Fruit fly (Drosophila melanogaster): Measurements from ENCODE around the gene vers.

vers gene

dm6 chr3L:12115966-12116735 lies at the start of gene vers:
Gene vers (plus strand): TSS chr3L:12116101.
- no peak for TF ChIP-seq noc (tag; optimal IDR thresholded peaks at IDR 0.05)

DNA sequence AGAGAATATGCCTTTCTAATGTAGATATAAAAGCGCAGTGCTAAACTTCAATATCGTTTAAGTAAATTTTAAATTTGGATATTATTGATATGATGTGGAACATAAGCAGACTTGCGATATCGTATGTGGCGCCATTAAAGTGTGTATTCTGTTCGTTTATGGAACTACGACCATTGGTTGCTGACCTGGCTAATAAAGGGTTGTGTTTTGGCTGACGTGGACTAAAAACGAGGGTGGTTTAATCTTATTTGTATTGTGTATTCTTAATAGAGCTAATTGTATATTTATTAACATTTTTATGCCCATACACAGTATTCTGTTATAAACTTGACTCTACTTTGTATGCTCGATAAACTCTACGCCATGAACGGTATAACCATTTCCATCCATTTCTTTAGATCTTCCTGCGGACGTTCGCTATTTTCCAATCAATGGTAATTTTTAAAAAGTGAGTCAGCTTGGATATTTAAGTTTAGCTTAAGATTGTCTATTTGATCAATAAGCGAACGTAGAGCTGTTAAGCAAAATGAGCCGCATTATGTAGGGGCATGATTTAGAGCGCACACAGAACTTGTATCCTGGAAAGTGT lies 49.1 kb upstream of the vers start:
- no peak for TF ChIP-seq noc (tag; optimal IDR thresholded peaks at IDR 0.05)

dm6 chr3L:12072388-12072787 lies 43.5 kb upstream of the vers start:
- TF ChIP-seq noc (tag; optimal IDR thresholded peaks at IDR 0.05) = no peak

DNA sequence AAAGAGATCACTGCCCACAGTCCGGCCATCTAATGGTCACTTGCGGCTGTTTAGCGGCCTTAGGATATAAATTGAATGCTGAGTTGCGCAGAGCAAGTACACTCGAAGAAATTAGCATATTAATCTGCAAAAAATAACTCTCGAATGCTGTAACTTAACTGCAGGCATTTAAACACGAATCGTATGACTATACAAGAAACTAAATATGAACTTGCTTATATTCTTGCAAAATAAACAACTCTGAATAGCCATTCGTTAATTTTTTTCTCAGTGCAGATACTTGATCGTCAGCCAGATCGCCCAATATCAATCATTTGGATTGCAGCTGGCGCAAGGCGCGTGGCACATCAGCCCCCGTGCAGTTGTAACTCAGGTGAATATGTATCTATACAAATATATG lies 42.8 kb upstream of the vers start:
- TF ChIP-seq noc (tag; optimal IDR thresholded peaks at IDR 0.05) = no peak

dm6 chr3L:12073861-12074633 lies 41.9 kb upstream of the vers start:
- TF ChIP-seq noc (tag; optimal IDR thresholded peaks at IDR 0.05) = no peak

dm6 chr3L:12074952-12075351 lies 40.9 kb upstream of the vers start:
- TF ChIP-seq noc (tag; optimal IDR thresholded peaks at IDR 0.05) = no peak

DNA sequence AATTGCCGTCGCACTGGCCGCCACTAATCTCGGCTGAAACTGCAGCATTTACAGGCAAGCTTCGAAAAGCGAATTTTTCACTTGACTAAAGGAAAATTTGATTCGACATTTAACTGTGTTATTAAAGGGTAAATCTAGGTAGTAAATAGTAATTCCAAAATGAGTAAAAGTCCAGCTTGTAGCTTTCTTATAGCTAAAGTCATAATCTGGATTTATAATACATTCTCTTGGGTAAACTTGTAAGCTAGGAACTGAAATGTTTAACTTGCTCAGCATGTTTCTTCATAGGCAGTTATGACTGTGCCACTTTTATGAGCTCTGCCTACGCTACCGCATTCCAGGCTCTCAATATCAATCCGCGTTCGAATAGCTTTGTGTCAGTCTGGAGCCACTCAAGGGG lies 39.6 kb upstream of the vers start:
- TF ChIP-seq noc (tag; optimal IDR thresholded peaks at IDR 0.05) = no peak

DNA sequence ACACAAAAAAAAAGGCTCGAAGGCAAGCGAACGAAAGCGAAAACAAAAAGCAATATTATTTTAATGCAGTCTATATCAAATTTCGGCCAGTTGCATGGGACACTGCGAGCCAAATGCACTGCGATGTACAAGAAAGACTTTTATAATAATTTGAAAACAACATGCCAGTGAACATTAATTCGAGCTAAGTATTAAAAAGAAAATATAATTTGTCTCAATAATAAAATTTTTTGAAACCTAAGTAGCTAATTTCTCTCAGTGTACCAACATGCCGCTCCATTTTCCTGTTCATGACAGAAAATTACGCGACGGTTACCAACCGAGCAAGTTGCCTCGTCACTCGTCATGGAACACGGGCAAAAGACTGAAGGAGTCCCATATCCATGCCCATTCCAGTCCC lies 38.6 kb upstream of the vers start:
- TF ChIP-seq noc (tag; optimal IDR thresholded peaks at IDR 0.05) = no peak

dm6 chr3L:12077953-12078352 lies 37.9 kb upstream of the vers start:
- no peak for TF ChIP-seq noc (tag; optimal IDR thresholded peaks at IDR 0.05)

dm6 chr3L:12078551-12079318 lies 37.2 kb upstream of the vers start:
- TF ChIP-seq noc (tag; optimal IDR thresholded peaks at IDR 0.05) = peak; percentile 11

DNA sequence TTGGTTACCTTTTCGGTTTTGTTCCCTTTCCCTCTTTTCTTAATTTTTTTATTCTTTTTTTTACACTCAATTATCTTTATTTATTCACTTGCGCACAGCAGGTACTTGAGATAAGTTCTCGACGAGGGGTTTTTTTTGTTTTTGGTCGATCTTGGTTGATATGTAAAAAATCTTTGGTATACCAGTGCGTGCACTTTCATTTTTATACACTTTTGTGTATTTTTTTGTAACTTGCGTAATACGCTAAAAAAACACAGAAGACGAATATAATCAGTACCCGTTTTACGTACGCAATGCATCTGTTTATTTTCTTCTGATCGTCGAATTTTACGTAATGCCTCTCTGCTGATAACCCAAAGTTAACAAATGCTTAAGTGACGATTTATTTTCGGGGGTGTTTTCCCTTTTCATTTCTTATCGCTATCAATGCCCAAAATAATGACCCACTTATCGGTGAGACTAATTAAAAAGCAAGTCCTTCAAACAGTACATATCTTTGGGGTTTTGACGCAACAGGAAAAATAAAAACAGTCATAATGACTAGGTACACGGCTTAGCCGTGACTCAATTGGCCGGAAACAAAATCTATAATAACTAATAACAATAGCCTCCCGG lies 36.5 kb upstream of the vers start:
- no peak for TF ChIP-seq noc (tag; optimal IDR thresholded peaks at IDR 0.05)

DNA sequence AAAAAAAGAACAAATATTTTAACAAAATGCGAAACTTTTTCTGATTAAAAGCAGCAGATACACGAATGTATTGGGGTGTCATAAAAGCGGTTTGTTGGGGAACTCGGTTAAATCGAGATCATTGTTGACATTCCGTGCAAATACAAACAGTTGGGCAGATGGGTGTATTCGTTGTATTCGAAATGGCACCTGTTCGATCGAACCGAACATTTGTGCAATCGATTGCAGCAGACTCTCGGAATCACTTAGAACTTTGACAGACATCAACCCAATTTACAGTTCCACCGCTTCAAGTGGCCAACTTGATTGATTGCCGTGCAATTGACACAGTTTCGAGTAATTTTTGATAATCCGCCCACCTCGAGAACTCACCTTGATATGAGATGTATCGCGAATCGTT lies 35.5 kb upstream of the vers start:
- no peak for TF ChIP-seq noc (tag; optimal IDR thresholded peaks at IDR 0.05)

DNA sequence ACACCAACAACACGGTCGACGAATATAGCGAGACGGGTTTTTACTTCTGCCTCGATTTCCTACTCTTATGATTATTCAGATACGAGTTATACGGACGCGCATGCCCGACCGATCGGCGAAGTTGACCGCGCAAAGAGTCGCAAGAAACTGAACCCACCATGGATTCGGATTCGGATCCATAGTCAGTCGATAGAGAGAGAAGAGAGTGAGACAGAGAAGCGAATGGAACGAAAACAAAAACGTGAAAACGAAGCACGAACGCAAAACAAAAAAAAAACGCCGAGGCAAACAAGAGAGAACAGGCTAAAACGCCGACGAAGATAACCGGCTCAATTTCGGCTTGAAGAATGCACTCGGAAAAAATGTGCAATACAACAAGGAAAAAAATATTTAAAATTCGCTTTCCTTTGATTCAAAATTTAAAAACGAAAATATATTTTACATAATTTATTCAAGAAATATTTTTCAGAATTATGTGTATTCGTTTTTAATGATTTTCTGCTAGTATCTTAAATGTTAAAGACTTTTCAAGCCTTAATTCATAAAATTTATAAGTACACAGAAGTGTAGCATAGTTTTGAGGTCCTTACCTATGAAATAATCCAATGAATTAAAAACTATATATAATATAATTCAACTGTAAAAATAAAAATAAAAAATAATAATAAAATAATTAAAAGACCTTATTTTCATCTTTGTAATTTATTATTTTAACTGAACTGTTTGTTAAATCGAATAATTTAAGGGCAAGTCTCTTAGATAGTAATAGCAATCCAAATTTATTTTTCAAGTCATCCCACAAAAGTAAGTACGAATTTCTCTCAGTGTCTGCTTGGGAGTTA lies 34.0 kb upstream of the vers start, which contains the start of gene Sema5c:
Sema5c (minus strand) TSS at position 152 of the 842 bp plus-strand sequence.
- TF ChIP-seq noc (tag; optimal IDR thresholded peaks at IDR 0.05) = peak; percentile 58

dm6 chr3L:12082521-12082841 lies 33.4 kb upstream of the vers start:
- TF ChIP-seq noc (tag; optimal IDR thresholded peaks at IDR 0.05) = no peak

Measured in whole organism, larva.